Worm (Caenorhabditis elegans) whole organism, young adult: ENCODE results near the gene str-93.

Experiments
- B0035.1 ChIP-seq: sonication (generic microtip); optimal IDR thresholded peaks from 2 replicates; lab custom pipeline; 2016; ENCODE audit warnings: missing genetic modification characterization, mild to moderate bottlenecking, missing compliant biosample characterization, missing genotype, missing genetic modification reagents
- B0261.1 ChIP-seq: sonication (generic microtip); optimal IDR thresholded peaks from 2 replicates; lab custom pipeline; 2016; ENCODE audit warnings: mild to moderate bottlenecking, missing genetic modification characterization, moderate library complexity, missing compliant biosample characterization
- D2030.7 ChIP-seq: fragments of 200-800 bp; sonication (Bioruptor generic); IDR thresholded peaks from 2 replicates; pipeline ENCODE4 v1.3.6; 2022; ENCODE audit warnings: missing genetic modification reagents, missing genetic modification characterization, missing compliant biosample characterization
- F23B12.7 ChIP-seq: sonication (generic microtip); optimal IDR thresholded peaks from 2 replicates; lab custom pipeline; 2017; ENCODE audit warnings: missing genetic modification characterization, mild to moderate bottlenecking, missing compliant biosample characterization, antibody characterized with exemption, moderate library complexity; ENCODE audit not compliant: insufficient read depth
- F37B4.10 ChIP-seq: fragments of 200-800 bp; sonication (Bioruptor generic); IDR thresholded peaks from 2 replicates; pipeline ENCODE4 v1.3.6; 2022; ENCODE audit warnings: missing genetic modification characterization, missing compliant biosample characterization
- K11D2.4 ChIP-seq: fragments of 200-800 bp; sonication (Bioruptor generic); IDR thresholded peaks from 2 replicates; pipeline ENCODE4 v1.3.6; 2022; ENCODE audit warnings: missing genetic modification reagents, missing genetic modification characterization, missing compliant biosample characterization
- T26A5.8 ChIP-seq: sonication (generic microtip); optimal IDR thresholded peaks from 2 replicates; lab custom pipeline; 2016; ENCODE audit warnings: missing genetic modification characterization, missing compliant biosample characterization
- Y53F4B.3 ChIP-seq: fragments of 200-800 bp; sonication (Bioruptor generic); IDR thresholded peaks from 2 replicates; pipeline ENCODE4 v1.3.6; 2022; ENCODE audit warnings: missing genetic modification reagents, missing genetic modification characterization, missing compliant biosample characterization
- ZK185.1 ChIP-seq: sonication (generic microtip); optimal IDR thresholded peaks from 2 replicates; lab custom pipeline; 2016; ENCODE audit warnings: mild to moderate bottlenecking, missing genetic modification characterization, missing compliant biosample characterization; ENCODE audit not compliant: poor library complexity, severe bottlenecking
- aptf-2 ChIP-seq: fragments of 200-800 bp; sonication (Bioruptor generic); conservative IDR thresholded peaks from 2 replicates; pipeline ENCODE4 v1.3.6; 2022; ENCODE audit warnings: missing genetic modification reagents, missing genetic modification characterization, missing compliant biosample characterization
- athp-1 ChIP-seq: sonication (generic microtip); optimal IDR thresholded peaks from 2 replicates; lab custom pipeline; 2017; ENCODE audit warnings: mild to moderate bottlenecking, missing genetic modification characterization, missing compliant biosample characterization
- attf-6 ChIP-seq: fragments of 200-800 bp; sonication (Bioruptor generic); IDR thresholded peaks from 2 replicates; pipeline ENCODE4 v1.3.6; 2022; ENCODE audit warnings: missing genetic modification reagents, missing genetic modification characterization, missing compliant biosample characterization
- bed-1 ChIP-seq: fragments of 200-800 bp; sonication (Bioruptor generic); IDR thresholded peaks from 2 replicates; pipeline ENCODE4 v1.3.6; 2022; ENCODE audit warnings: missing genetic modification reagents, missing genetic modification characterization, missing compliant biosample characterization
- cebp-2 ChIP-seq: fragments of 200-800 bp; sonication (Bioruptor generic); IDR thresholded peaks from 2 replicates; pipeline ENCODE4 v1.3.6; 2022; ENCODE audit warnings: missing genetic modification characterization, missing compliant biosample characterization
- ceh-40 ChIP-seq: fragments of 200-800 bp; sonication (Bioruptor generic); IDR thresholded peaks from 2 replicates; pipeline ENCODE4 v1.3.6; 2022; ENCODE audit warnings: missing genetic modification characterization, missing compliant biosample characterization
- ceh-91 ChIP-seq: fragments of 200-800 bp; sonication (Bioruptor generic); IDR thresholded peaks from 2 replicates; pipeline ENCODE4 v1.3.6; 2022; ENCODE audit warnings: missing genetic modification reagents, missing genetic modification characterization, missing compliant biosample characterization
- die-1 ChIP-seq: sonication (generic microtip); optimal IDR thresholded peaks from 2 replicates; lab custom pipeline; 2016; ENCODE audit warnings: missing genotype, mild to moderate bottlenecking, missing genetic modification characterization, missing compliant biosample characterization
- dpff-1 ChIP-seq: sonication (generic microtip); optimal IDR thresholded peaks from 2 replicates; lab custom pipeline; 2017; ENCODE audit warnings: mild to moderate bottlenecking, missing genetic modification characterization, missing compliant biosample characterization
- fkh-3 ChIP-seq: sonication (generic microtip); optimal IDR thresholded peaks from 2 replicates; lab custom pipeline; 2016; ENCODE audit warnings: mild to moderate bottlenecking, missing genetic modification characterization, missing compliant biosample characterization
- him-1 ChIP-seq: sonication (generic microtip); optimal IDR thresholded peaks from 2 replicates; lab custom pipeline; 2016; ENCODE audit warnings: missing genotype, missing genetic modification reagents, missing genetic modification characterization, missing compliant biosample characterization
- hlh-12 ChIP-seq: sonication (generic microtip); optimal IDR thresholded peaks from 2 replicates; lab custom pipeline; 2016; ENCODE audit warnings: missing genetic modification characterization, missing compliant biosample characterization
- hlh-26 ChIP-seq: fragments of 200-800 bp; sonication (Bioruptor generic); conservative IDR thresholded peaks from 2 replicates; pipeline ENCODE4 v1.3.6; 2022; ENCODE audit warnings: missing genetic modification reagents, missing genetic modification characterization, missing compliant biosample characterization
- hmg-20 ChIP-seq: fragments of 200-800 bp; sonication (Bioruptor generic); IDR thresholded peaks from 2 replicates; pipeline ENCODE4 v1.3.6; 2022; ENCODE audit warnings: missing genetic modification reagents, missing genetic modification characterization, missing compliant biosample characterization
- hrde-1 ChIP-seq: sonication (generic microtip); optimal IDR thresholded peaks from 2 replicates; lab custom pipeline; 2016; ENCODE audit warnings: missing genetic modification characterization, mild to moderate bottlenecking, missing compliant biosample characterization, moderate library complexity, missing genotype, missing genetic modification reagents, borderline replicate concordance
- lin-26 ChIP-seq: fragments of 200-800 bp; sonication (Bioruptor generic); IDR thresholded peaks from 2 replicates; pipeline ENCODE4 v1.3.6; 2022; ENCODE audit warnings: missing genetic modification reagents, missing genetic modification characterization, missing compliant biosample characterization
- lsl-1 ChIP-seq: fragments of 200-800 bp; sonication (Bioruptor generic); optimal IDR thresholded peaks from 2 replicates; lab custom pipeline; 2018; ENCODE audit warnings: mild to moderate bottlenecking, missing genetic modification characterization, moderate library complexity, missing compliant biosample characterization
- madf-10 ChIP-seq: sonication (generic microtip); optimal IDR thresholded peaks from 2 replicates; lab custom pipeline; 2016; ENCODE audit warnings: mild to moderate bottlenecking, missing genetic modification characterization, missing compliant biosample characterization
- madf-3 ChIP-seq: fragments of 200-800 bp; sonication (Bioruptor generic); IDR thresholded peaks from 2 replicates; pipeline ENCODE4 v1.3.6; 2022; ENCODE audit warnings: missing genetic modification reagents, missing genetic modification characterization, missing compliant biosample characterization
- madf-6 ChIP-seq: fragments of 200-800 bp; sonication (Bioruptor generic); IDR thresholded peaks from 2 replicates; pipeline ENCODE4 v1.3.6; 2022; ENCODE audit warnings: missing genetic modification reagents, missing genetic modification characterization, missing compliant biosample characterization
- nfya-2 ChIP-seq: fragments of 200-800 bp; sonication (Bioruptor generic); IDR thresholded peaks from 2 replicates; pipeline ENCODE4 v1.3.6; 2022; ENCODE audit warnings: missing genetic modification reagents, missing genetic modification characterization, missing compliant biosample characterization
- nhr-90 ChIP-seq: sonication (generic microtip); optimal IDR thresholded peaks from 2 replicates; lab custom pipeline; 2016; ENCODE audit warnings: missing genotype, mild to moderate bottlenecking, missing genetic modification characterization, missing compliant biosample characterization
- pha-4 ChIP-seq: fragments of 150-350 bp; sonication (generic microtip); optimal IDR thresholded peaks from 2 replicates; lab custom pipeline; 2014; ENCODE audit warnings: missing biosample characterization, missing genetic modification reagents, missing genetic modification characterization
- rec-8 ChIP-seq, 2 experiments: sonication (generic microtip); optimal IDR thresholded peaks; 2 replicates each; lab custom pipeline; 2016; ENCODE audit warnings: mild to moderate bottlenecking in 2 of 2, missing genetic modification characterization in 2 of 2, missing genetic modification reagents in 2 of 2, missing genotype in 2 of 2, missing biosample characterization in 1 of 2, missing compliant biosample characterization in 1 of 2, moderate library complexity in 1 of 2
- rpc-1 ChIP-seq, 2 experiments: fragments of 150-350 bp in 1 of 2; sonication (generic microtip) in 1 of 2; optimal IDR thresholded peaks; 2 replicates each; lab custom pipeline; 2014 to 2018; ENCODE audit warnings: missing biosample characterization in 1 of 2, missing genetic modification characterization in 1 of 2, missing genetic modification reagents in 1 of 2, missing genotype in 1 of 2
- snpc-1.1 ChIP-seq: sonication (generic microtip); optimal IDR thresholded peaks from 2 replicates; lab custom pipeline; 2017; ENCODE audit warnings: missing genetic modification characterization, mild to moderate bottlenecking, missing compliant biosample characterization, antibody characterized with exemption, moderate library complexity, missing genotype, missing genetic modification reagents; ENCODE audit not compliant: insufficient read depth
- sptf-2 ChIP-seq: fragments of 200-800 bp; sonication (Bioruptor generic); optimal IDR thresholded peaks from 2 replicates; lab custom pipeline; 2018; ENCODE audit warnings: mild to moderate bottlenecking, missing genetic modification characterization, missing compliant biosample characterization
- tbp1 ChIP-seq: fragments of 200-800 bp; sonication (Bioruptor generic); optimal IDR thresholded peaks from 2 replicates; lab custom pipeline; 2018; ENCODE audit warnings: mild to moderate bottlenecking, missing genetic modification characterization, missing compliant biosample characterization
- tbx-9 ChIP-seq: sonication (generic microtip); optimal IDR thresholded peaks from 2 replicates; lab custom pipeline; 2016; ENCODE audit warnings: borderline replicate concordance, missing genetic modification characterization, inconsistent platforms, missing compliant biosample characterization
- zim-3 ChIP-seq: sonication (generic microtip); optimal IDR thresholded peaks from 2 replicates; lab custom pipeline; 2017; ENCODE audit warnings: mild to moderate bottlenecking, missing genetic modification characterization, moderate library complexity, missing compliant biosample characterization
- ztf-18 ChIP-seq: sonication (generic microtip); optimal IDR thresholded peaks from 2 replicates; lab custom pipeline; 2016; ENCODE audit warnings: missing genotype, mild to moderate bottlenecking, missing genetic modification characterization, missing compliant biosample characterization
- ztf-25 ChIP-seq: fragments of 200-800 bp; sonication (Bioruptor generic); IDR thresholded peaks from 2 replicates; pipeline ENCODE4 v1.3.6; 2022; ENCODE audit warnings: missing genetic modification reagents, missing genetic modification characterization, missing compliant biosample characterization
- ztf-28 ChIP-seq: fragments of 200-800 bp; sonication (Bioruptor generic); IDR thresholded peaks from 2 replicates; pipeline ENCODE4 v1.3.6; 2022; ENCODE audit warnings: missing genetic modification reagents, missing genetic modification characterization, missing compliant biosample characterization
- ztf-6 ChIP-seq: fragments of 200-800 bp; sonication (Bioruptor generic); IDR thresholded peaks from 2 replicates; pipeline ENCODE4 v1.3.6; 2022; ENCODE audit warnings: missing genetic modification reagents, missing genetic modification characterization, missing compliant biosample characterization

Gene str-93

DNA sequence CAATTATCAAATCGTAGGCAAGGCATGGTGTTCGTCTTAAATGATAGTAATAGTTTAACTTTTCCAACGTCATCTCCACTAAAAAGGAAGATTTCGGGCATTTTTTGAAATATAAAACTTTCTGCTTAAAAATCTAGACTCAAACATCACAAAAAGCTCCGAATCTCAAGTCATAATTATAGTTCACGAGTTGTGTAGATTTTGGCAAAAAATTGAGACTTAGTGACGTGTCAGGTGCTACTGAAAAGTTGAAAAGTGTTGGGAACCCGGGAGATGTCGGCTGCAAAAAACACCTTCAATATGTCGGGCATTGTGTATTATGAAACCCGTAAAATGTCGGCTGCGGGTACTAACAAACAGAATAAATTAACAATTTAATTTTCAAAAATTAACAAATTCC is 22.6 kb upstream of the str-93 start, which contains the start of gene Y26G10.1:
Y26G10.1 (minus strand) TSS at position 101 of the 400 bp plus-strand sequence.
- TF ChIP-seq F37B4.10 (GFP tag; lab: Robert Waterston, UW) (no peak), nfya-2 (GFP tag; lab: Robert Waterston, UW) (no peak), fkh-3 (no peak)

DNA sequence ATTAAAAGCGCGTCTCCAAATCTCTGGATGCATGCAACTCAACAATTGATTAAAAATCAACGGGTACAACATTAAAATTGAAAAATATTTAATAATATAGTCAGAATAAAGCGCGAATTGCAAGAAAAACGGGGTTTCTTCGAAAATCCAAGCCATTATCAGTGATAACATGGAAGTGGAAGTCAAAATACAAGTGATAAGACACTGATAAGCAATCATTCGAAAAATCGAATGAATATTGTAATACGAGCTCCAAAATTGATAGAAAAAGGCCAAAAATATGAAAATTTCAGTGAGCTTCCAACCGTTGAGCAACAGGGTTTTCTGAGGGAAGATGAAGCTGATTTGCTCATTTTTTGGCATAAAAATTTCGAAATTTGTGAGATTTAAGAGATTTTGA is 21.0 kb upstream of the str-93 start:
- TF ChIP-seq B0035.1 (tag; lab: Kevin White, UChicago) (no peak), bed-1 (GFP tag; lab: Robert Waterston, UW) (no peak), K11D2.4 (GFP tag; lab: Robert Waterston, UW) (no peak), ceh-91 (GFP tag; lab: Robert Waterston, UW) (no peak), tbx-9 (tag; lab: Kevin White, UChicago) (no peak), madf-10 (tag; lab: Kevin White, UChicago) (no peak), ceh-40 (GFP tag; lab: Robert Waterston, UW) (no peak), hlh-26 (GFP tag; lab: Robert Waterston, UW) (no peak), ztf-28 (GFP tag; lab: Robert Waterston, UW) (no peak), F23B12.7 (tag; lab: Kevin White, UChicago) (no peak), T26A5.8 (no peak), dpff-1 (tag; lab: Kevin White, UChicago) (no peak), hrde-1 (tag; lab: Kevin White, UChicago) (no peak), die-1 (tag; lab: Kevin White, UChicago) (no peak), zim-3 (tag; lab: Kevin White, UChicago) (no peak)

DNA sequence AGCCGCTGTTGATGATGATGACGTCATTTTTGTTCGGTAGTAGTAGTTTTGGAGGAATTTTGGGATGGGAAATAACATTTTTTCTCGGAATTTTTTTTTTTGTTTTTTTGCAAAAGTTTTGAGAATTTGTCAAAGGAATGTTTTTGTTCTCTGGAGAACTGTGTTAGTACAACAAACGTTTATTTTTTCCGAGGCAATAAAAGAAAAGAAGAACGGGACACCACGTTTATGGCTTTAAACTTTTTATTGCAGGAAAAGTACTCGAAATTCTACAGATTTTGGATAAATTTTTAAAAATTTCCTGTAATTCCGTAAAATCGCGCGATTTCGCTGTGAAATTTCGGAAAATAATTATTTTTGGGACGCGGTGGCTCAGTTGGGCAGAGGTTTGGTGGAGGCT is 17.7 kb upstream of the str-93 start, which contains the start of gene F59A1.13:
F59A1.13 (minus strand) TSS at position 101 of the 400 bp plus-strand sequence.
- no peak for TF ChIP-seq pha-4 (tag; lab: Kevin White, UChicago)
- TF ChIP-seq fkh-3, result no peak
- TF ChIP-seq snpc-1.1 (tag; lab: Kevin White, UChicago), result no peak
- no peak for TF ChIP-seq cebp-2
- TF ChIP-seq hlh-26 (GFP tag; lab: Robert Waterston, UW), result no peak
- TF ChIP-seq aptf-2, result no peak
- no peak for TF ChIP-seq ztf-6 (GFP tag; lab: Robert Waterston, UW)
- TF ChIP-seq hlh-12, result no peak
- no peak for TF ChIP-seq hmg-20 (GFP tag; lab: Robert Waterston, UW)
- no peak for TF ChIP-seq ZK185.1 (tag; lab: Kevin White, UChicago)
- no peak for TF ChIP-seq sptf-2 (GFP tag; lab: Kevin White, UChicago)

DNA sequence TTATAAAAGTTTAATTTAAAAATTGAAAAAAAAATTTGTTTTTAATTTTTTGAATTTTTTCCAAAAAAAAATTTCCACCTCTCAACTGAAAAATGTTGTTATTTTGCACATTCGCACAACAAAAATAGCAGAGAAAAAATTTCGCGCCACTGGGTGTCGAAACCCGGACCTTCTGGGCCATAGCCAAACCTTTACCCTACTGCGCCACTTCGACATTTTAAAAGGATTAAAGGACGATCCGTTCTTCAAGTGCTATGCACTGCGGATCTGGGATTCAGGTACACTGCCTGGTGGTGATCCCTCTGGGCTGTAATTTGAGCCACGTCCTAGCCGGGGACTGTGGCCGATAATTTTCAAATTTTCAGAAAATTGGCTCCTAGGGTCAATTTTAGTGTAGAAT is 14.2 kb upstream of the str-93 start:
- TF ChIP-seq D2030.7 (GFP tag; lab: Robert Waterston, UW) (0 out of 2 replicates have a peak, but pooled peaks have one; percentile 21), die-1 (tag; lab: Kevin White, UChicago) (peak; percentile 76), athp-1 (tag; lab: Kevin White, UChicago) (peak; percentile 29), hlh-12 (peak; percentile 59), ztf-25 (GFP tag; lab: Robert Waterston, UW) (peak; percentile 43; the same call in 1 of the 2 replicates), B0261.1 (tag; lab: Kevin White, UChicago) (peak; percentile 65), ztf-18 (tag; lab: Kevin White, UChicago) (peak; percentile 35), madf-6 (GFP tag; lab: Robert Waterston, UW) (peak; percentile 38; the same call in 1 of the 2 replicates), attf-6 (GFP tag; lab: Robert Waterston, UW) (peak; percentile 86), madf-3 (GFP tag; lab: Robert Waterston, UW) (0 out of 2 replicates have a peak, but pooled peaks have one; percentile 44), nhr-90 (peak; percentile 22), tbp1 (GFP tag; lab: Kevin White, UChicago) (peak; percentile 84), rec-8 (tag; optimal IDR thresholded peaks at IDR 0.05; lab: Kevin White, UChicago) (peak in 1 of 2 experiments; percentile 11), lsl-1 (GFP tag; lab: Kevin White, UChicago) (peak; percentile 19), him-1 (peak; percentile 6), lin-26 (GFP tag; lab: Robert Waterston, UW) (peak; percentile 88), Y53F4B.3 (GFP tag; lab: Robert Waterston, UW) (0 out of 2 replicates have a peak, but pooled peaks have one; percentile 30), rpc-1 (optimal IDR thresholded peaks at IDR 0.05; lab: Kevin White, UChicago) (peak; percentile 52), rpc-1 (tag; optimal IDR thresholded peaks at IDR 0.05; lab: Kevin White, UChicago) (peak; percentile 84)
